Fruit fly (Drosophila melanogaster): ENCODE measurements around the gene CG17593.

CG17593 gene

DNA sequence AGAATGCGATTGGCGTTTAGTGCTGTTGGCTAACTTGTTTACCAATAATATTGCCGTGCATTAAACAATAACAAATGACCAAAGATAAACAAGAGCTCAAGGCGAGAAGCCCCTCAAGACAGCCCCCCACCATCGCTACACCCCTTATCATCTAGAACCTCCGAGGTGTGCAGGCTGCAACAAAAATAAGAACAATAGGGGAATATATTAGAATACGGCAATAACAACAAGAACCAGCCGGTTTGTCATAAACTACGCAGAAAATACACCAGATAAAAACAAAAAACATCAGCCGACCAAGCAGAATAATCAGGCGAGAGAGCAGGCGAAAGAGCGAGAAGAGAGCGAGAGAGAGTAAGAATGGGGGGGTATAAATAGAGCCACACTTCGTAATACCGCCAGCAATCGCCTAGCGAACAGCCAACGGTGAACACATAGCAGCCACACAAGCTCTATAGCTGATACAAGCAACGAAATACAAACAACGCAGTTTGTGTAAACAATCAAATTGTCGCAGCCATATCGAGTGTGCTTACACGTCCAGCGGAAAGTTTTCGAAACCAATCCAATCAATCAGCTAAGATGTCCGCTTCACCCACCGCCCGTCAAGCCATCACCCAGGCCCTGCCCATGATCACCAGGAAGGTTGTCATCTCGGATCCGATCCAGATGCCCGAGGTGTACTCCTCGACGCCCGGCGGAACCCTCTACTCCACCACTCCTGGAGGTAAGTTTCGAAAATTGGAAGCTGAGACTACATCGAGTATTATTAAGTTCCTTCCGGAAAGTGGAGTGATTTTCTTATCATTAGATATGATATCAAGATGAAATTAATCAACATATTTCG, 36.4 kb upstream of the CG17593 start, which contains the start of gene Thor (continued):
- TF ChIP-seq CG9139 (GFP tag; optimal IDR thresholded peaks at IDR 0.05) (peak; percentile 79), svp (GFP tag) (peak; percentile 79), CG3032 (tag; optimal IDR thresholded peaks at IDR 0.05) (no peak), topi (GFP tag; optimal IDR thresholded peaks at IDR 0.05) (peak; percentile 43), lz (GFP tag; optimal IDR thresholded peaks at IDR 0.05) (no peak), Eip75B (GFP tag; optimal IDR thresholded peaks at IDR 0.05) (peak; percentile 26), Lpt (GFP tag; optimal IDR thresholded peaks at IDR 0.05) (no peak), Hr38 (GFP tag; optimal IDR thresholded peaks at IDR 0.05) (no peak), CG31627 (GFP tag; optimal IDR thresholded peaks at IDR 0.05) (no peak), CG10669 (GFP tag; optimal IDR thresholded peaks at IDR 0.05) (no peak), Gug (GFP tag; IDR thresholded peaks at IDR 0.05) (no peak), pdm3 (GFP tag; optimal IDR thresholded peaks at IDR 0.05) (no peak), Blimp-1 (GFP tag; optimal IDR thresholded peaks at IDR 0.05) (no peak), Sox102F (GFP tag; optimal IDR thresholded peaks at IDR 0.05) (peak; percentile 49), CG32006 (GFP tag; optimal IDR thresholded peaks at IDR 0.05) (no peak), CG6163 (GFP tag; IDR thresholded peaks at IDR 0.05) (peak; percentile 66)

DNA sequence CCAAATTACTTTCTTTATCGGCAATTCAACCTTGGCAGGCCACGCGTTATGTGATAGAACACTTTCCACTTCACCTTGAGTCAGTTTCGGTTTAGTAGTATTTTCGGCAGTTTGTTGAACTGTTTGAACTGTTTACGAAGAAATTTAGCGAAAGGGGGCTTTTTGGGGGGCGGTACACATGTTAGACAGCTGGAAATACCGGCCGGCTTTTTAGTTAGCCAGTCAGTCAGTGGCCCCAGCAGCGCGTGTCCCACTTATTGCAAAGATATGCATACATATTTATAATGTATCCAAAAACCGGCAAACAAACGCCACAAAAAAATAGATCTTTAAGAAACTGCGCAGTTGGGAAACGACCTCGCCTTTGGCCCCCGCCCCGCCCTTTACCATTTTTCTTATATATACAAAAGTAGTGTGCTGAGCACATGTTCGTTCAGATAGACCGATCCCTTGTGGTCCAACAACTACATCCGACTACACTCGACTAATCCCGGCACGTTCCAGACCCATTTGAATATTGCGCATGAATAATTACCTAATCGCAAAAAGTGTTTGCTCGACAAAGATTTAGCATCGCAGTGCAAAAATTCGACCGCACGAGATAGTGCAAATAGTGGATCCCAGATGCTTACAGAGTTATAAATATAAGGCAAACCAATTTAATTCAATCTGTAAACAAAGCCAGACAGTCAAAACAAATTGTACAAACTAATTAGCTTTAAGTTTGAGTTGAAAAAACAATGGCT, 34.8 kb upstream of the CG17593 start:
- peak; percentile 12 for TF ChIP-seq fkh (GFP tag; optimal IDR thresholded peaks at IDR 0.05)
- no peak for TF ChIP-seq Hr39 (GFP tag; optimal IDR thresholded peaks at IDR 0.05)
- peak; percentile 50 for TF ChIP-seq svp (GFP tag)
- TF ChIP-seq vri (GFP tag; optimal IDR thresholded peaks at IDR 0.05), result peak; percentile 46

- TF ChIP-seq pdm3 (GFP tag; optimal IDR thresholded peaks at IDR 0.05) (peak; percentile 21), CG3919 (GFP tag; optimal IDR thresholded peaks at IDR 0.05) (no peak), esn (GFP tag; optimal IDR thresholded peaks at IDR 0.05) (peak; percentile 8), topi (GFP tag; optimal IDR thresholded peaks at IDR 0.05) (no peak), CG11294 (GFP tag; IDR thresholded peaks at IDR 0.05) (no peak), CG1621 (tag; optimal IDR thresholded peaks at IDR 0.05) (no peak), Eip78C (GFP tag) (peak; percentile 41), CG32006 (GFP tag; optimal IDR thresholded peaks at IDR 0.05) (no peak), dsx (GFP tag; optimal IDR thresholded peaks at IDR 0.05; ENCODE audit: poor library complexity, severe bottlenecking) (no peak), Blimp-1 (GFP tag; optimal IDR thresholded peaks at IDR 0.05) (no peak), CG16779 (tag; optimal IDR thresholded peaks at IDR 0.05) (no peak), CG31627 (GFP tag; optimal IDR thresholded peaks at IDR 0.05) (no peak), eg (GFP tag; IDR thresholded peaks at IDR 0.05) (no peak), CG8119 (GFP tag; IDR thresholded peaks at IDR 0.05) (no peak), svp (GFP tag) (peak; percentile 55), cyc (GFP tag; optimal IDR thresholded peaks at IDR 0.05) (no peak), Sox102F (GFP tag; optimal IDR thresholded peaks at IDR 0.05) (no peak), Smox (GFP tag; optimal IDR thresholded peaks at IDR 0.05) (no peak), net (GFP tag; optimal IDR thresholded peaks at IDR 0.05) (no peak), CG8319 (GFP tag; optimal IDR thresholded peaks at IDR 0.05) (no peak), Ets21C (GFP tag; optimal IDR thresholded peaks at IDR 0.05) (no peak), Ets96B (tag; optimal IDR thresholded peaks at IDR 0.05) (no peak), CG6163 (GFP tag; IDR thresholded peaks at IDR 0.05) (no peak), CG11902 (GFP tag; optimal IDR thresholded peaks at IDR 0.05) (no peak), CG10631 (GFP tag; optimal IDR thresholded peaks at IDR 0.05) (no peak)
Observed at dm6 chr2L:3480443-3480839, 34.2 kb upstream of the CG17593 start.

All from whole organism, prepupa.